Worm (Caenorhabditis elegans): ENCODE data around the gene Y14H12B.2.

Y14H12B.2 gene

ce11 chrII:3935098-3935497 lies 1.6 kb upstream of the Y14H12B.2 start:
- TF ChIP-seq tag-97 (GFP tag; IDR thresholded peaks at IDR 0.05) (no peak), ZK546.5 (tag; optimal IDR thresholded peaks at IDR 0.05) (no peak), F37D6.2 (tag; optimal IDR thresholded peaks at IDR 0.05) (no peak), dmd-6 (GFP tag; IDR thresholded peaks at IDR 0.05) (no peak), madf-9 (GFP tag; conservative IDR thresholded peaks at IDR 0.05) (no peak), Y75B8A.6 (GFP tag; IDR thresholded peaks at IDR 0.05) (no peak), php-3 (GFP tag; IDR thresholded peaks at IDR 0.05) (no peak), spr-1 (tag; optimal IDR thresholded peaks at IDR 0.05) (no peak), ztf-11 (tag; optimal IDR thresholded peaks at IDR 0.05) (no peak), mes-2 (tag; optimal IDR thresholded peaks at IDR 0.05; ENCODE audit: poor library complexity, severe bottlenecking) (no peak), ceh-28 (tag; optimal IDR thresholded peaks at IDR 0.05) (no peak)

- TF ChIP-seq mxl-2 (GFP tag; conservative IDR thresholded peaks at IDR 0.05) (no peak), ceh-44 (GFP tag; IDR thresholded peaks at IDR 0.05) (no peak)
These were observed 545 bp upstream of the Y14H12B.2 start, which contains the start of gene Y14H12B.1 for ce11 chrII:3934085-3934484. TSS of gene Y14H12B.1 (plus strand) at chrII:3934447.

ce11 chrII:3931825-3932224 lies 1.7 kb downstream of the Y14H12B.2 start:
- TF ChIP-seq egl-43 (GFP tag; IDR thresholded peaks at IDR 0.05) = peak; percentile 61; the same call in 1 of the 2 replicates
- peak; percentile 23; the same call in 1 of the 2 replicates for TF ChIP-seq pha-4 (GFP tag; IDR thresholded peaks at IDR 0.05)
- TF ChIP-seq pha-4 (tag; optimal IDR thresholded peaks at IDR 0.05) = no peak
- TF ChIP-seq daf-19 (GFP tag; conservative IDR thresholded peaks at IDR 0.05) = no peak
- TF ChIP-seq madf-5 (GFP tag; IDR thresholded peaks at IDR 0.05) = 0 out of 4 replicates have a peak, but pooled peaks of 1 of the 2 experiments have one; percentile 9
- TF ChIP-seq lin-1 (GFP tag; IDR thresholded peaks at IDR 0.05) = no peak
- no peak for TF ChIP-seq ceh-62 (tag; optimal IDR thresholded peaks at IDR 0.05)
- TF ChIP-seq daf-8 (GFP tag; IDR thresholded peaks at IDR 0.05) = no peak
- TF ChIP-seq nhr-77 (tag; optimal IDR thresholded peaks at IDR 0.05) = no peak
- TF ChIP-seq ceh-44 (GFP tag; IDR thresholded peaks at IDR 0.05) = no peak
- TF ChIP-seq nhr-25 (tag; optimal IDR thresholded peaks at IDR 0.05; ENCODE audit: borderline replicate concordance, insufficient read depth) = no peak
- peak; percentile 15 for TF ChIP-seq F49E8.2 (tag; optimal IDR thresholded peaks at IDR 0.05; ENCODE audit: borderline replicate concordance)
- no peak for TF ChIP-seq mep-1 (tag; optimal IDR thresholded peaks at IDR 0.05)
- TF ChIP-seq lin-38 (GFP tag; IDR thresholded peaks at IDR 0.05) = peak; percentile 50; the same call in 1 of the 2 replicates
- TF ChIP-seq aha-1 (tag) = no peak
- 0 out of 2 replicates have a peak, but pooled peaks have one; percentile 29 for TF ChIP-seq arid-1 (GFP tag; conservative IDR thresholded peaks at IDR 0.05)
- TF ChIP-seq mes-2 (tag; optimal IDR thresholded peaks at IDR 0.05; ENCODE audit: poor library complexity, severe bottlenecking) = no peak
- no peak for TF ChIP-seq sdz-12 (GFP tag; optimal IDR thresholded peaks at IDR 0.05)
- no peak for TF ChIP-seq nhr-76 (tag; optimal IDR thresholded peaks at IDR 0.05)

- TF ChIP-seq mxl-3 (GFP tag; optimal IDR thresholded peaks at IDR 0.05) (no peak), nhr-11 (tag; optimal IDR thresholded peaks at IDR 0.05) (no peak), spr-1 (tag; optimal IDR thresholded peaks at IDR 0.05) (no peak), ztf-7 (tag; optimal IDR thresholded peaks at IDR 0.05) (no peak), fos-1 (tag; optimal IDR thresholded peaks at IDR 0.05) (no peak), F49E8.2 (tag; optimal IDR thresholded peaks at IDR 0.05; ENCODE audit: borderline replicate concordance) (no peak), madf-9 (GFP tag; conservative IDR thresholded peaks at IDR 0.05) (no peak), unc-130 (GFP tag; optimal IDR thresholded peaks at IDR 0.05) (no peak)
These were observed 2.3 kb downstream of the Y14H12B.2 start for ce11 chrII:3931230-3931629.
